Fruit fly (Drosophila melanogaster) whole organism, embryonic: ENCODE results near the gene ssp.
A peak's percentile ranks its signal among the peaks of the same experiment; 100 is the strongest.

Experiments
- ATbp ChIP-seq: fragments of 200-800 bp; sonication (Bioruptor generic); optimal IDR thresholded peaks from 2 replicates; lab custom pipeline; 2017; ENCODE audit warnings: missing biosample characterization, mild to moderate bottlenecking, missing genetic modification characterization, missing genetic modification reagents
- Bgb ChIP-seq: fragments of 200-800 bp; sonication (Bioruptor generic); IDR thresholded peaks from 2 replicates; pipeline ENCODE4 v1.3.6; 2022; ENCODE audit warnings: missing biosample characterization, missing genetic modification characterization; ENCODE audit not compliant: partially characterized antibody
- CG10209 ChIP-seq: fragments of 200-800 bp; sonication (Bioruptor generic); optimal IDR thresholded peaks from 3 replicates; lab custom pipeline; 2017; ENCODE audit warnings: missing biosample characterization, mild to moderate bottlenecking, missing genetic modification characterization, missing genetic modification reagents
- CG10274 ChIP-seq: fragments of 200-800 bp; sonication (Bioruptor generic); optimal IDR thresholded peaks from 3 replicates; lab custom pipeline; 2017; ENCODE audit warnings: missing biosample characterization, mild to moderate bottlenecking, missing genetic modification characterization
- CG10431 ChIP-seq: fragments of 200-800 bp; sonication (Bioruptor generic); optimal IDR thresholded peaks from 3 replicates; lab custom pipeline; 2018; ENCODE audit warnings: missing biosample characterization, mild to moderate bottlenecking, missing genetic modification characterization
- CG10979 ChIP-seq: fragments of 200-800 bp; sonication (Bioruptor generic); optimal IDR thresholded peaks from 2 replicates; lab custom pipeline; 2018; ENCODE audit warnings: missing biosample characterization, mild to moderate bottlenecking, missing genetic modification characterization, moderate library complexity
- CG11504 ChIP-seq: fragments of 200-800 bp; sonication (Bioruptor generic); optimal IDR thresholded peaks from 3 replicates; lab custom pipeline; 2019; ENCODE audit warnings: missing biosample characterization, mild to moderate bottlenecking, missing genetic modification characterization, moderate library complexity
- CG12104 ChIP-seq: fragments of 200-800 bp; sonication (Bioruptor generic); optimal IDR thresholded peaks from 3 replicates; lab custom pipeline; 2016; ENCODE audit warnings: missing biosample characterization, missing genetic modification characterization
- CG13424 ChIP-seq: fragments of 200-800 bp; sonication (Bioruptor generic); optimal IDR thresholded peaks from 2 replicates; lab custom pipeline; 2019; ENCODE audit warnings: missing biosample characterization, mild to moderate bottlenecking, missing genetic modification characterization, moderate library complexity
- CG13624 ChIP-seq: fragments of 200-800 bp; sonication (Bioruptor generic); optimal IDR thresholded peaks from 2 replicates; lab custom pipeline; 2016; ENCODE audit warnings: missing biosample characterization, missing genetic modification characterization
- CG15073 ChIP-seq: fragments of 200-800 bp; sonication (Bioruptor generic); optimal IDR thresholded peaks from 2 replicates; lab custom pipeline; 2016; ENCODE audit warnings: missing biosample characterization, missing genetic modification characterization
- CG17186 ChIP-seq: fragments of 200-800 bp; sonication (Bioruptor generic); optimal IDR thresholded peaks from 3 replicates; lab custom pipeline; 2017; ENCODE audit warnings: missing biosample characterization, missing genetic modification reagents, missing genetic modification characterization
- CG17568 ChIP-seq: fragments of 200-800 bp; sonication (Bioruptor generic); optimal IDR thresholded peaks from 2 replicates; lab custom pipeline; 2018; ENCODE audit warnings: missing biosample characterization, mild to moderate bottlenecking, missing genetic modification characterization, moderate library complexity
- CG2120 ChIP-seq: fragments of 200-800 bp; sonication (Bioruptor generic); optimal IDR thresholded peaks from 3 replicates; lab custom pipeline; 2016; ENCODE audit warnings: missing biosample characterization, missing genetic modification characterization
- CG3847 ChIP-seq: fragments of 200-800 bp; sonication (Bioruptor generic); IDR thresholded peaks from 2 replicates; pipeline ENCODE4 v1.3.6; 2022; ENCODE audit warnings: missing biosample characterization, missing genetic modification characterization
- CG4617 ChIP-seq: fragments of 200-800 bp; sonication (Bioruptor generic); optimal IDR thresholded peaks from 3 replicates; lab custom pipeline; 2016; ENCODE audit warnings: missing biosample characterization, missing genetic modification characterization, borderline replicate concordance
- CG4820 ChIP-seq: fragments of 200-800 bp; sonication (Bioruptor generic); optimal IDR thresholded peaks from 3 replicates; lab custom pipeline; 2016; ENCODE audit warnings: missing biosample characterization, missing genetic modification characterization
- CG7357 ChIP-seq: fragments of 200-800 bp; sonication (Bioruptor generic); IDR thresholded peaks from 3 replicates; pipeline ENCODE4 v1.3.6; 2022; ENCODE audit warnings: missing biosample characterization, missing genetic modification characterization
- CG9437 ChIP-seq: fragments of 200-800 bp; sonication (Bioruptor generic); optimal IDR thresholded peaks from 2 replicates; lab custom pipeline; 2018; ENCODE audit warnings: missing biosample characterization, mild to moderate bottlenecking, missing genetic modification characterization
- CG9876 ChIP-seq: fragments of 200-800 bp; sonication (Bioruptor generic); optimal IDR thresholded peaks from 2 replicates; lab custom pipeline; 2016; ENCODE audit warnings: missing biosample characterization, missing genetic modification characterization
- CHES-1-like ChIP-seq: fragments of 200-800 bp; sonication (Bioruptor generic); optimal IDR thresholded peaks from 2 replicates; lab custom pipeline; 2016; ENCODE audit warnings: missing biosample characterization, missing genetic modification characterization
- Camta ChIP-seq: fragments of 200-800 bp; sonication (Bioruptor generic); optimal IDR thresholded peaks from 2 replicates; lab custom pipeline; 2016; ENCODE audit warnings: missing biosample characterization, missing genetic modification characterization
- Dip2 ChIP-seq: fragments of 200-800 bp; sonication (Bioruptor generic); IDR thresholded peaks from 2 replicates; pipeline ENCODE4 v1.3.6; 2022; ENCODE audit warnings: missing biosample characterization, missing genetic modification characterization
- Doc2 ChIP-seq: fragments of 200-800 bp; sonication (Bioruptor generic); IDR thresholded peaks from 2 replicates; pipeline ENCODE4 v1.3.6; 2022; ENCODE audit warnings: missing biosample characterization, missing genetic modification characterization
- Ets97D ChIP-seq: fragments of 200-800 bp; sonication (Bioruptor generic); optimal IDR thresholded peaks from 3 replicates; lab custom pipeline; 2016; ENCODE audit warnings: missing biosample characterization, missing genetic modification characterization
- HLH54F ChIP-seq: fragments of 200-800 bp; sonication (Bioruptor generic); optimal IDR thresholded peaks from 3 replicates; lab custom pipeline; 2016; ENCODE audit warnings: missing biosample characterization, missing genetic modification characterization
- Hr3 ChIP-seq: fragments of 200-800 bp; sonication (Bioruptor generic); optimal IDR thresholded peaks from 3 replicates; lab custom pipeline; 2016; ENCODE audit warnings: missing biosample characterization, missing genetic modification characterization
- NC2β ChIP-seq: fragments of 200-800 bp; sonication (Bioruptor generic); optimal IDR thresholded peaks from 2 replicates; lab custom pipeline; 2016; ENCODE audit warnings: missing biosample characterization, missing genetic modification characterization
- NfI ChIP-seq: fragments of 200-800 bp; sonication (Bioruptor generic); optimal IDR thresholded peaks from 3 replicates; lab custom pipeline; 2018; ENCODE audit warnings: missing biosample characterization, mild to moderate bottlenecking, missing genetic modification characterization, moderate library complexity
- Ptx1 ChIP-seq: fragments of 200-800 bp; sonication (Bioruptor generic); IDR thresholded peaks from 2 replicates; pipeline ENCODE4 v1.3.6; 2022; ENCODE audit warnings: missing biosample characterization, missing genetic modification characterization
- Six4 ChIP-seq: fragments of 200-800 bp; sonication (Bioruptor generic); optimal IDR thresholded peaks from 2 replicates; lab custom pipeline; 2016; ENCODE audit warnings: missing biosample characterization, missing genetic modification characterization
- Sry-β ChIP-seq: fragments of 200-800 bp; sonication (Bioruptor generic); optimal IDR thresholded peaks from 2 replicates; lab custom pipeline; 2018; ENCODE audit warnings: missing biosample characterization, mild to moderate bottlenecking, missing genetic modification characterization, moderate library complexity
- Ssrp ChIP-seq: fragments of 200-800 bp; sonication (Bioruptor generic); optimal IDR thresholded peaks from 2 replicates; lab custom pipeline; 2018; ENCODE audit warnings: missing biosample characterization, mild to moderate bottlenecking, missing genetic modification characterization, moderate library complexity
- Xrp1 ChIP-seq: fragments of 200-800 bp; sonication (Bioruptor generic); IDR thresholded peaks from 2 replicates; pipeline ENCODE4 v1.3.6; 2022; ENCODE audit warnings: missing biosample characterization, missing genetic modification characterization
- crol ChIP-seq: fragments of 200-800 bp; sonication (Bioruptor generic); IDR thresholded peaks from 2 replicates; pipeline ENCODE4 v1.3.6; 2022; ENCODE audit warnings: missing biosample characterization, missing genetic modification characterization
- dm ChIP-seq: fragments of 200-800 bp; sonication (Bioruptor generic); optimal IDR thresholded peaks from 3 replicates; lab custom pipeline; 2016; ENCODE audit warnings: missing biosample characterization, missing genetic modification characterization
- ftz-f1 ChIP-seq: fragments of 200-800 bp; sonication (Bioruptor generic); optimal IDR thresholded peaks from 2 replicates; lab custom pipeline; 2016; ENCODE audit warnings: missing biosample characterization, missing genetic modification characterization
- gcm2 ChIP-seq: fragments of 200-800 bp; sonication (Bioruptor generic); optimal IDR thresholded peaks from 2 replicates; lab custom pipeline; 2016; ENCODE audit warnings: missing biosample characterization, missing genetic modification characterization
- gt ChIP-seq: fragments of 200-800 bp; sonication (Bioruptor generic); IDR thresholded peaks from 2 replicates; pipeline ENCODE4 v1.3.6; 2022; ENCODE audit warnings: missing biosample characterization, missing genetic modification characterization
- jing ChIP-seq: fragments of 200-800 bp; sonication (Bioruptor generic); optimal IDR thresholded peaks from 2 replicates; lab custom pipeline; 2018; ENCODE audit warnings: missing biosample characterization, mild to moderate bottlenecking, missing genetic modification characterization
- lmd ChIP-seq: fragments of 200-800 bp; sonication (Bioruptor generic); IDR thresholded peaks from 2 replicates; pipeline ENCODE4 v1.3.6; 2022; ENCODE audit warnings: missing biosample characterization, missing genetic modification characterization
- sc ChIP-seq, 3 experiments: fragments of >200 bp in 2 of 3; fragments of 200-800 bp in 1 of 3; sonication (Bioruptor generic) in 1 of 3; optimal IDR thresholded peaks; 2 replicates in 2 of 3; 3 replicates in 1 of 3; lab custom pipeline; 2017; ENCODE audit warnings: mild to moderate bottlenecking in 1 of 3, missing biosample characterization in 1 of 3, missing genetic modification characterization in 1 of 3, missing genetic modification reagents in 1 of 3
- sisA ChIP-seq: fragments of 200-800 bp; sonication (Bioruptor generic); IDR thresholded peaks from 2 replicates; pipeline ENCODE4 v1.3.6; 2022; ENCODE audit warnings: missing biosample characterization, missing genetic modification characterization
- so ChIP-seq: fragments of 200-800 bp; sonication (Bioruptor generic); IDR thresholded peaks from 3 replicates; pipeline ENCODE4 v1.3.6; 2022; ENCODE audit warnings: missing biosample characterization, missing genetic modification characterization
- toy ChIP-seq: fragments of 200-800 bp; sonication (Bioruptor generic); IDR thresholded peaks from 2 replicates; pipeline ENCODE4 v1.3.6; 2022; ENCODE audit warnings: missing biosample characterization, missing genetic modification characterization
- ttk ChIP-seq: fragments of 200-800 bp; sonication (Bioruptor generic); IDR thresholded peaks from 2 replicates; pipeline ENCODE4 v2.1.2; 2022; ENCODE audit warnings: missing biosample characterization, missing genetic modification characterization
- zfh2 ChIP-seq: fragments of 200-800 bp; sonication (Bioruptor generic); optimal IDR thresholded peaks from 2 replicates; lab custom pipeline; 2016; ENCODE audit warnings: missing biosample characterization, missing genetic modification characterization

ssp gene

dm6 chr3L:12077348-12077747 lies 40.7 kb upstream of the ssp start (continued):
- TF ChIP-seq Ptx1 (GFP tag; lab: Robert Waterston, UW) (peak; percentile 69), ATbp (GFP tag; lab: Kevin White, UChicago) (peak; percentile 14), CG4617 (no peak), CG13424 (tag; lab: Kevin White, UChicago) (peak; percentile 47), Ets97D (no peak), CHES-1-like (GFP tag; lab: Kevin White, UChicago) (peak; percentile 20), so (GFP tag; lab: Robert Waterston, UW) (peak; percentile 62; the same call in 1 of the 3 replicates), sisA (GFP tag; lab: Robert Waterston, UW) (peak; percentile 74), CG4820 (GFP tag; lab: Kevin White, UChicago) (peak; percentile 68), ftz-f1 (GFP tag; lab: Kevin White, UChicago) (no peak), CG10209 (GFP tag; lab: Kevin White, UChicago) (peak; percentile 64), NC2β (GFP tag; lab: Kevin White, UChicago) (peak; percentile 44), CG13624 (peak; percentile 21), HLH54F (peak; percentile 10), CG10274 (GFP tag; lab: Kevin White, UChicago) (no peak), CG17568 (GFP tag; lab: Kevin White, UChicago) (peak; percentile 17), Sry-β (no peak), sc (optimal IDR thresholded peaks at IDR 0.05; lab: Kevin White, UChicago) (no peak), sc (GFP tag; optimal IDR thresholded peaks at IDR 0.05; lab: Kevin White, UChicago) (peak; percentile 54), Camta (peak; percentile 54), CG3847 (0 out of 2 replicates have a peak, but pooled peaks have one; percentile 23), CG17186 (GFP tag; lab: Kevin White, UChicago) (no peak), CG12104 (peak; percentile 57), Ssrp (tag; lab: Kevin White, UChicago) (peak; percentile 71), Six4 (GFP tag; lab: Kevin White, UChicago) (peak; percentile 52), toy (GFP tag; lab: Robert Waterston, UW) (no peak), ttk (GFP tag; lab: Robert Waterston, UW) (no peak), Xrp1 (GFP tag; lab: Robert Waterston, UW) (peak; percentile 88), jing (GFP tag; lab: Kevin White, UChicago) (peak; percentile 28), CG2120 (GFP tag; lab: Kevin White, UChicago) (peak; percentile 28), CG10979 (tag; lab: Kevin White, UChicago) (peak; percentile 80), CG9876 (GFP tag; lab: Kevin White, UChicago) (no peak), lmd (GFP tag; lab: Robert Waterston, UW) (peak; percentile 55), CG15073 (GFP tag; lab: Kevin White, UChicago) (no peak), CG7357 (0 out of 3 replicates have a peak, but pooled peaks have one; percentile 29), crol (no peak), dm (GFP tag; lab: Kevin White, UChicago) (no peak), NfI (GFP tag; lab: Kevin White, UChicago) (peak; percentile 21), Dip2 (no peak), CG11504 (tag; lab: Kevin White, UChicago) (peak; percentile 68), CG10431 (GFP tag; lab: Kevin White, UChicago) (no peak), gt (GFP tag; lab: Robert Waterston, UW) (0 out of 2 replicates have a peak, but pooled peaks have one; percentile 8), Bgb (no peak), gcm2 (no peak), Hr3 (GFP tag; lab: Kevin White, UChicago) (peak; percentile 61), Doc2 (no peak), zfh2 (GFP tag; lab: Kevin White, UChicago) (no peak), CG9437 (GFP tag; lab: Kevin White, UChicago) (peak; percentile 34)
